Fruit fly (Drosophila melanogaster): Measurements from ENCODE around the gene btn.

Gene btn

dm6 chr3R:22596450-22596849 is 10.0 kb upstream of the btn start (continued):
- TF ChIP-seq Dad (GFP tag; optimal IDR thresholded peaks at IDR 0.05) (peak; percentile 3), inv (GFP tag; IDR thresholded peaks at IDR 0.05; ENCODE audit: partially characterized antibody) (no peak), CG17612 (GFP tag; IDR thresholded peaks at IDR 0.05) (no peak), gsb (GFP tag; IDR thresholded peaks at IDR 0.05) (peak; percentile 22; the same call in 1 of the 2 replicates), pho (GFP tag; optimal IDR thresholded peaks at IDR 0.05) (no peak), CG10431 (GFP tag; optimal IDR thresholded peaks at IDR 0.05) (no peak), CG10543 (GFP tag; optimal IDR thresholded peaks at IDR 0.05) (peak; percentile 34), CG11247 (GFP tag; IDR thresholded peaks at IDR 0.05) (peak; percentile 52; the same call in 1 of the 2 replicates), Mad (GFP tag; optimal IDR thresholded peaks at IDR 0.05) (no peak), E2f1 (GFP tag; IDR thresholded peaks at IDR 0.05) (no peak), D19A (tag; optimal IDR thresholded peaks at IDR 0.05) (peak; percentile 5), CG1647 (GFP tag; optimal IDR thresholded peaks at IDR 0.05) (no peak), nmo (GFP tag; optimal IDR thresholded peaks at IDR 0.05) (no peak), trh (GFP tag; optimal IDR thresholded peaks at IDR 0.05) (no peak), Dip2 (GFP tag; IDR thresholded peaks at IDR 0.05) (no peak), CG11456 (GFP tag; IDR thresholded peaks at IDR 0.05) (0 out of 3 replicates have a peak, but pooled peaks have one; percentile 35), Lim3 (GFP tag; IDR thresholded peaks at IDR 0.05) (no peak), CG3407 (GFP tag; optimal IDR thresholded peaks at IDR 0.05) (peak; percentile 66), CG18619 (GFP tag; optimal IDR thresholded peaks at IDR 0.05) (peak; percentile 29), gce (GFP tag; IDR thresholded peaks at IDR 0.05) (peak; percentile 75), esg (GFP tag; conservative IDR thresholded peaks at IDR 0.05) (no peak), Blimp-1 (GFP tag; optimal IDR thresholded peaks at IDR 0.05) (peak; percentile 39), Max (GFP tag; optimal IDR thresholded peaks at IDR 0.05) (no peak), CG4404 (GFP tag; IDR thresholded peaks at IDR 0.05) (no peak), ttk (GFP tag; IDR thresholded peaks at IDR 0.05) (no peak), CG4424 (GFP tag; optimal IDR thresholded peaks at IDR 0.05) (no peak), CG6689 (GFP tag; IDR thresholded peaks at IDR 0.05) (peak; percentile 36), ase (GFP tag; IDR thresholded peaks at IDR 0.05) (peak; percentile 54; the same call in 1 of the 3 replicates), jing (GFP tag; optimal IDR thresholded peaks at IDR 0.05) (no peak), Fer1 (GFP tag; optimal IDR thresholded peaks at IDR 0.05) (peak; percentile 51), Taf1 (GFP tag; IDR thresholded peaks at IDR 0.05) (no peak), dati (GFP tag; IDR thresholded peaks at IDR 0.05) (no peak), zen2 (GFP tag; IDR thresholded peaks at IDR 0.05; ENCODE audit: partially characterized antibody) (no peak), cato (GFP tag; optimal IDR thresholded peaks at IDR 0.05; ENCODE audit: borderline replicate concordance) (no peak), sens (GFP tag) (peak; percentile 95), bab2 (GFP tag; optimal IDR thresholded peaks at IDR 0.05) (peak; percentile 61), HLH54F (GFP tag; optimal IDR thresholded peaks at IDR 0.05) (no peak), CG18011 (GFP tag; optimal IDR thresholded peaks at IDR 0.05) (no peak), CG8089 (GFP tag; optimal IDR thresholded peaks at IDR 0.05) (peak; percentile 44), CG32772 (GFP tag; IDR thresholded peaks at IDR 0.05) (peak; percentile 34; the same call in 1 of the 2 replicates), slbo (GFP tag; IDR thresholded peaks at IDR 0.05) (no peak), disco-r (GFP tag; optimal IDR thresholded peaks at IDR 0.05) (no peak), jigr1 (GFP tag; IDR thresholded peaks at IDR 0.05) (no peak), unpg (GFP tag; optimal IDR thresholded peaks at IDR 0.05) (peak; percentile 43), HLHmδ (GFP tag; optimal IDR thresholded peaks at IDR 0.05) (peak; percentile 60), HHEX (GFP tag; optimal IDR thresholded peaks at IDR 0.05) (peak; percentile 59), HmgZ (tag; optimal IDR thresholded peaks at IDR 0.05) (peak; percentile 56), Camta (GFP tag; optimal IDR thresholded peaks at IDR 0.05) (peak; percentile 31), CG10147 (GFP tag; optimal IDR thresholded peaks at IDR 0.05) (no peak), exex (tag; optimal IDR thresholded peaks at IDR 0.05) (peak; percentile 62), D19B (GFP tag; optimal IDR thresholded peaks at IDR 0.05) (no peak), crol (GFP tag; IDR thresholded peaks at IDR 0.05) (no peak)

Data from whole organism, embryonic.